Worm (Caenorhabditis elegans) whole organism, L3 larva: ENCODE measurements around the gene ten-1.
A peak's percentile ranks its signal among the peaks of the same experiment; 100 is the strongest.

Experiments
- R02D3.7 ChIP-seq: fragments of 150-350 bp; optimal IDR thresholded peaks from 2 replicates; lab custom pipeline; 2014; ENCODE audit warnings: missing biosample characterization, missing genetic modification characterization
- ZK546.5 ChIP-seq: sonication (generic microtip); optimal IDR thresholded peaks from 2 replicates; lab custom pipeline; 2017; ENCODE audit warnings: missing biosample characterization, missing genetic modification characterization
- aly-2 ChIP-seq: fragments of 150-350 bp; optimal IDR thresholded peaks from 2 replicates; lab custom pipeline; 2014; ENCODE audit warnings: missing biosample characterization, missing genetic modification characterization
- ama-1 ChIP-seq: fragments of 150-350 bp; optimal IDR thresholded peaks from 2 replicates; lab custom pipeline; 2018
- ceh-28 ChIP-seq: fragments of 150-350 bp; optimal IDR thresholded peaks from 2 replicates; lab custom pipeline; 2014; ENCODE audit warnings: missing biosample characterization, missing genetic modification reagents, missing genetic modification characterization
- ceh-82 ChIP-seq: fragments of 150-350 bp; optimal IDR thresholded peaks from 2 replicates; lab custom pipeline; 2014; ENCODE audit warnings: missing biosample characterization, missing genetic modification characterization
- daf-12 ChIP-seq: fragments of 150-350 bp; optimal IDR thresholded peaks from 2 replicates; lab custom pipeline; 2014; ENCODE audit warnings: missing biosample characterization, missing genetic modification reagents, missing genetic modification characterization
- egl-27 ChIP-seq: sonication (generic microtip); optimal IDR thresholded peaks from 4 replicates; lab custom pipeline; 2017; ENCODE audit warnings: missing biosample characterization, missing genetic modification reagents, missing genetic modification characterization
- egl-5 ChIP-seq: fragments of 150-350 bp; optimal IDR thresholded peaks from 2 replicates; lab custom pipeline; 2017; ENCODE audit warnings: missing biosample characterization, missing genetic modification reagents, missing genetic modification characterization, inconsistent platforms
- elt-1 ChIP-seq: fragments of 150-350 bp; optimal IDR thresholded peaks from 2 replicates; lab custom pipeline; 2014; ENCODE audit warnings: missing biosample characterization, missing genetic modification characterization
- elt-2 ChIP-seq: sonication (generic microtip); optimal IDR thresholded peaks from 2 replicates; lab custom pipeline; 2016; ENCODE audit warnings: missing genetic modification reagents, mild to moderate bottlenecking, missing genetic modification characterization, missing compliant biosample characterization
- elt-3 ChIP-seq, 3 experiments: fragments of 150-350 bp in 1 of 3; sonication (generic microtip) in 2 of 3; optimal IDR thresholded peaks; 2 replicates in 2 of 3; 4 replicates in 1 of 3; lab custom pipeline; 2014 to 2017; ENCODE audit warnings: missing biosample characterization in 3 of 3, missing genetic modification characterization in 3 of 3
- fkh-2 ChIP-seq: fragments of 150-350 bp; optimal IDR thresholded peaks from 2 replicates; lab custom pipeline; 2014; ENCODE audit warnings: missing biosample characterization, missing genetic modification reagents, missing genetic modification characterization
- jun-1 ChIP-seq: fragments of 150-350 bp; optimal IDR thresholded peaks from 2 replicates; lab custom pipeline; 2014; ENCODE audit warnings: missing biosample characterization, missing genetic modification reagents, missing genetic modification characterization
- lin-15B ChIP-seq: fragments of 150-350 bp; optimal IDR thresholded peaks from 2 replicates; lab custom pipeline; 2014; ENCODE audit warnings: missing biosample characterization, missing genetic modification characterization
- lsy-12 ChIP-seq: sonication (generic microtip); optimal IDR thresholded peaks from 2 replicates; lab custom pipeline; 2016; ENCODE audit warnings: mild to moderate bottlenecking, missing genetic modification characterization, missing compliant biosample characterization
- mdl-1 ChIP-seq: fragments of 150-350 bp; optimal IDR thresholded peaks from 2 replicates; lab custom pipeline; 2014; ENCODE audit warnings: missing biosample characterization, missing genetic modification characterization
- mml-1 ChIP-seq: fragments of 150-350 bp; sonication (generic microtip); optimal IDR thresholded peaks from 3 replicates; lab custom pipeline; 2014; ENCODE audit warnings: missing biosample characterization, missing genetic modification characterization
- nfya-1 ChIP-seq: sonication (generic microtip); optimal IDR thresholded peaks from 2 replicates; lab custom pipeline; 2017; ENCODE audit warnings: missing genetic modification characterization, mild to moderate bottlenecking, missing compliant biosample characterization, antibody characterized with exemption, moderate library complexity; ENCODE audit not compliant: insufficient read depth
- nhr-12 ChIP-seq: fragments of 150-350 bp; optimal IDR thresholded peaks from 2 replicates; lab custom pipeline; 2014; ENCODE audit warnings: missing biosample characterization, missing genetic modification characterization
- nhr-23 ChIP-seq: fragments of 150-350 bp; optimal IDR thresholded peaks from 2 replicates; lab custom pipeline; 2014; ENCODE audit warnings: missing biosample characterization, missing genetic modification reagents, missing genetic modification characterization
- nhr-237 ChIP-seq: fragments of 150-350 bp; optimal IDR thresholded peaks from 2 replicates; lab custom pipeline; 2014; ENCODE audit warnings: missing biosample characterization, missing genetic modification characterization
- nhr-25 ChIP-seq: sonication (generic microtip); optimal IDR thresholded peaks from 2 replicates; lab custom pipeline; 2017; ENCODE audit warnings: missing biosample characterization, missing genetic modification characterization
- nhr-28 ChIP-seq: fragments of 150-350 bp; optimal IDR thresholded peaks from 2 replicates; lab custom pipeline; 2014; ENCODE audit warnings: missing biosample characterization, missing genetic modification characterization
- nhr-43 ChIP-seq: sonication (generic microtip); optimal IDR thresholded peaks from 2 replicates; lab custom pipeline; 2016; ENCODE audit warnings: mild to moderate bottlenecking, missing genetic modification characterization, missing compliant biosample characterization; ENCODE audit not compliant: poor library complexity, severe bottlenecking
- nhr-76 ChIP-seq: fragments of 150-350 bp; sonication (generic microtip); optimal IDR thresholded peaks from 5 replicates; lab custom pipeline; 2014; ENCODE audit warnings: missing biosample characterization, missing genetic modification characterization
- pha-4 ChIP-seq: fragments of 150-350 bp; optimal IDR thresholded peaks from 2 replicates; lab custom pipeline; 2014; ENCODE audit warnings: missing biosample characterization, missing genetic modification reagents, missing genetic modification characterization
- pqm-1 ChIP-seq: fragments of 150-350 bp; optimal IDR thresholded peaks from 2 replicates; lab custom pipeline; 2017; ENCODE audit warnings: missing biosample characterization, missing genetic modification characterization, inconsistent platforms
- skn-1 ChIP-seq: fragments of 150-350 bp; optimal IDR thresholded peaks from 2 replicates; lab custom pipeline; 2014; ENCODE audit warnings: missing biosample characterization, missing genetic modification characterization
- snpc-4 ChIP-seq: fragments of 150-350 bp; optimal IDR thresholded peaks from 2 replicates; lab custom pipeline; 2014; ENCODE audit warnings: missing biosample characterization, missing genetic modification characterization
- unc-39 ChIP-seq: sonication (generic microtip); optimal IDR thresholded peaks from 4 replicates; lab custom pipeline; 2017; ENCODE audit warnings: missing biosample characterization, missing genetic modification characterization
- unc-62 ChIP-seq: fragments of 150-350 bp; sonication (generic microtip); optimal IDR thresholded peaks from 4 replicates; lab custom pipeline; 2014; ENCODE audit warnings: missing biosample characterization, missing genetic modification reagents, missing genetic modification characterization
- ztf-4 ChIP-seq: fragments of 150-350 bp; optimal IDR thresholded peaks from 2 replicates; lab custom pipeline; 2014; ENCODE audit warnings: missing biosample characterization, missing genetic modification characterization

The ten-1 gene

DNA sequence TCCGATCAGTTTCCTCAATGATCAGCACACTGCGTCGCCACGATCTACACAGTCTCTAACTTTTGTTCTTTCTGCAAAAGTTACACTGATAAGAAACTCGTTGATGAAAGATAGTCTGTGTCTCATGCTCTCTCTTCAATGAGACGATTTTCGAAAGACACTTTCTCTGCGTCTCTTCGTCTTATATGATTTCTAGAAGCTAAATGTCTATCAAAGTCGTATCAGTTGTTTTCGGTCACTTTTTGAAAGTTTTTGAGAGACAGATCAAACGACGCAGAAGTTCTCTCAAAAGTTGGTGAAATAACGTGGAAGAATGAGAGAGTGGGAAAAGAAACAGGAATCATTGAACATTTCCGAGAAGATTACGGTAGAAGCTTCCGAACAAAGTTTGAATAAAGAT, 74.4 kb downstream of the ten-1 start:
- no peak for TF ChIP-seq snpc-4 (tag; lab: Kevin White, UChicago)
- no peak for TF ChIP-seq elt-1
- no peak for TF ChIP-seq skn-1 (tag; lab: Kevin White, UChicago)
- no peak for TF ChIP-seq jun-1 (tag; lab: Kevin White, UChicago)
- peak; percentile 79 for TF ChIP-seq pqm-1 (tag; lab: Kevin White, UChicago)
- TF ChIP-seq egl-5, result no peak
- no peak for TF ChIP-seq lsy-12 (tag; lab: Kevin White, UChicago)
- TF ChIP-seq aly-2 (tag; lab: Kevin White, UChicago), result no peak
- TF ChIP-seq nhr-12 (tag; lab: Kevin White, UChicago), result no peak
- TF ChIP-seq R02D3.7, result peak; percentile 57
- no peak for TF ChIP-seq ceh-82 (tag; lab: Kevin White, UChicago)
- peak; percentile 19 for TF ChIP-seq unc-62 (GFP tag; lab: Kevin White, UChicago)
- TF ChIP-seq lin-15B (tag; lab: Kevin White, UChicago), result peak; percentile 30
- no peak for TF ChIP-seq ztf-4
- TF ChIP-seq nhr-43 (tag; lab: Kevin White, UChicago), result peak; percentile 64
- TF ChIP-seq nhr-237 (tag; lab: Kevin White, UChicago), result no peak
- no peak for TF ChIP-seq fkh-2 (tag; lab: Kevin White, UChicago)
- peak; percentile 71 for TF ChIP-seq nfya-1 (tag; lab: Kevin White, UChicago)
- no peak for TF ChIP-seq ZK546.5 (tag; lab: Kevin White, UChicago)
- TF ChIP-seq mdl-1 (tag; lab: Kevin White, UChicago), result no peak
- TF ChIP-seq daf-12, result no peak
- TF ChIP-seq nhr-76 (tag; lab: Kevin White, UChicago), result peak; percentile 19
- TF ChIP-seq ceh-28 (tag; lab: Kevin White, UChicago), result peak; percentile 53
- peak; percentile 31 for TF ChIP-seq ama-1 (lab: Kevin White, UChicago)
- no peak for TF ChIP-seq unc-39
- peak; percentile 28 for TF ChIP-seq mml-1 (tag; lab: Kevin White, UChicago)
- TF ChIP-seq nhr-25 (tag; lab: Kevin White, UChicago), result peak; percentile 13
- no peak for TF ChIP-seq nhr-28 (tag; lab: Kevin White, UChicago)
- TF ChIP-seq elt-2, result peak; percentile 83
- peak; percentile 84 for TF ChIP-seq nhr-23
- peak; percentile 56 for TF ChIP-seq egl-27
- TF ChIP-seq elt-3 (tag; optimal IDR thresholded peaks at IDR 0.05; lab: Kevin White, UChicago), result peak; percentile 41 to 84 (median 77)

DNA sequence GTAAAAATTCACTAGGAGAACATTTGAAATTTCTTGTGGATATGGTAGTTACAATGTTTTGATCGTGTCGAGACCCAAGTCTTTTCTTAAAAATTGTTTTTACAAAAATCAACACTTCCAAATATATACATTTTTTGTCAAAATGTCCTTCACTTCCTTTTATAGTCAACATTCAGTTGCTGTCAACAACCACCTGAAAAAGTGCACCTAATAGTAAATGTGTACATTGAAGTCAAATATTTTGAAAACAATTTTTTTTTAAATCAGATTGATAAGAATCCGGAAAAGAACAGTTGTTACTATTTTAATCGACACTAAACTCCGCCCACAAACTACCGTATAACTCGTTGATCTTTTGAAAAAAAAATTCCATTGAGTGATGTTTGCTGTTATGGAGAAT, 74.9 kb downstream of the ten-1 start:
- TF ChIP-seq nfya-1 (tag; lab: Kevin White, UChicago), result no peak
- peak; percentile 18 for TF ChIP-seq pha-4 (tag; lab: Kevin White, UChicago)
